Fruit fly (Drosophila melanogaster) whole organism, wandering third instar larva: ENCODE measurements around the gene Gyc89Db.
A peak's percentile ranks its signal among the peaks of the same experiment; 100 is the strongest.

ENCODE experiments used
- Abd-B ChIP-seq: fragments of >200 bp; optimal IDR thresholded peaks from 2 replicates; lab custom pipeline; 2017; ENCODE audit warnings: missing biosample characterization, missing genetic modification characterization
- CG32264 ChIP-seq: fragments of 200-800 bp; sonication (Bioruptor generic); optimal IDR thresholded peaks from 2 replicates; lab custom pipeline; 2016; ENCODE audit warnings: missing biosample characterization, missing genetic modification characterization
- CG9705 ChIP-seq: fragments of 200-800 bp; sonication (Bioruptor generic); optimal IDR thresholded peaks from 2 replicates; lab custom pipeline; 2018; ENCODE audit warnings: missing biosample characterization, mild to moderate bottlenecking, missing genetic modification characterization
- CrebA ChIP-seq: fragments of 200-800 bp; sonication (Bioruptor generic); optimal IDR thresholded peaks from 2 replicates; lab custom pipeline; 2016; ENCODE audit warnings: missing biosample characterization, mild to moderate bottlenecking, missing genetic modification characterization, borderline replicate concordance
- Dif ChIP-seq: fragments of 200-275, 200-300 bp; sonication (Bioruptor generic); optimal IDR thresholded peaks from 2 replicates; lab custom pipeline; 2018; ENCODE audit warnings: missing biosample characterization, missing genetic modification characterization; ENCODE audit not compliant: partially characterized antibody
- GATAd ChIP-seq: sonication (Bioruptor generic); optimal IDR thresholded peaks from 2 replicates; lab custom pipeline; 2016; ENCODE audit warnings: missing biosample characterization, missing genetic modification characterization
- HLH106 ChIP-seq: fragments of 200-800 bp; optimal IDR thresholded peaks from 3 replicates; lab custom pipeline; 2019; ENCODE audit warnings: missing biosample characterization, mild to moderate bottlenecking, missing genetic modification characterization, moderate library complexity
- Hnf4 ChIP-seq: fragments of 200-800 bp; sonication (Bioruptor generic); optimal IDR thresholded peaks from 2 replicates; lab custom pipeline; 2016; ENCODE audit warnings: missing biosample characterization, mild to moderate bottlenecking, missing genetic modification characterization
- Hr78 ChIP-seq: fragments of >200 bp; optimal IDR thresholded peaks from 2 replicates; lab custom pipeline; 2017; ENCODE audit warnings: missing biosample characterization, missing genetic modification characterization
- Hr83 ChIP-seq: fragments of 200-300 bp; sonication (Bioruptor generic); optimal IDR thresholded peaks from 2 replicates; lab custom pipeline; 2016; ENCODE audit warnings: missing biosample characterization, mild to moderate bottlenecking, missing genetic modification characterization, moderate library complexity; ENCODE audit not compliant: poor library complexity, severe bottlenecking
- N ChIP-seq: fragments of >200 bp; optimal IDR thresholded peaks from 2 replicates; lab custom pipeline; 2018; ENCODE audit warnings: missing biosample characterization, missing external identifiers, missing genetic modification characterization
- OdsH ChIP-seq: fragments of 200-800 bp; sonication (Bioruptor generic); optimal IDR thresholded peaks from 2 replicates; lab custom pipeline; 2016; ENCODE audit warnings: missing biosample characterization, mild to moderate bottlenecking, missing genetic modification characterization
- Sp1 ChIP-seq: fragments of 200-800 bp; sonication (Bioruptor generic); optimal IDR thresholded peaks from 3 replicates; lab custom pipeline; 2019; ENCODE audit warnings: missing biosample characterization, mild to moderate bottlenecking, missing genetic modification characterization, moderate library complexity
- Vsx2 ChIP-seq: fragments of 200-300, 225-300 bp; sonication (Bioruptor generic); optimal IDR thresholded peaks from 2 replicates; lab custom pipeline; 2018; ENCODE audit warnings: missing biosample characterization, missing genetic modification characterization; ENCODE audit not compliant: partially characterized antibody
- br ChIP-seq: fragments of 200-800 bp; sonication (Bioruptor generic); optimal IDR thresholded peaks from 2 replicates; lab custom pipeline; 2016; ENCODE audit warnings: missing biosample characterization, missing genetic modification characterization
- brk ChIP-seq: fragments of 200-800 bp; sonication (Bioruptor generic); optimal IDR thresholded peaks from 2 replicates; lab custom pipeline; 2016; ENCODE audit warnings: missing biosample characterization, mild to moderate bottlenecking, missing genetic modification characterization
- dl ChIP-seq, 2 experiments: fragments of 175-275, 200-275 bp in 1 of 2; fragments of 200-275 bp in 1 of 2; sonication (Bioruptor generic); optimal IDR thresholded peaks; lab custom pipeline; 2018; ENCODE audit warnings: mild to moderate bottlenecking in 2 of 2, missing biosample characterization in 2 of 2, missing genetic modification characterization in 2 of 2, moderate library complexity in 2 of 2; ENCODE audit not compliant: partially characterized antibody in 2 of 2, insufficient read depth in 1 of 2
- dsf ChIP-seq: sonication (Bioruptor generic); optimal IDR thresholded peaks from 2 replicates; lab custom pipeline; 2016; ENCODE audit warnings: missing biosample characterization, missing genetic modification characterization, borderline replicate concordance
- ey ChIP-seq: fragments of 200-800 bp; sonication (Bioruptor generic); optimal IDR thresholded peaks from 2 replicates; lab custom pipeline; 2016; ENCODE audit warnings: missing biosample characterization, missing genetic modification characterization
- foxo ChIP-seq, 2 experiments: fragments of 200-800 bp; sonication (Bioruptor generic); optimal IDR thresholded peaks; 2 replicates in 1 of 2; 3 replicates in 1 of 2; lab custom pipeline; 2016 to 2017; ENCODE audit warnings: missing biosample characterization in 2 of 2, missing genetic modification characterization in 2 of 2
- fru ChIP-seq: fragments of 200-800 bp; sonication (Bioruptor generic); optimal IDR thresholded peaks from 3 replicates; lab custom pipeline; 2016; ENCODE audit warnings: missing biosample characterization, mild to moderate bottlenecking, missing genetic modification characterization
- jim ChIP-seq: fragments of 175-275, 200-325 bp; sonication (Bioruptor generic); optimal IDR thresholded peaks from 2 replicates; lab custom pipeline; 2016; ENCODE audit warnings: missing biosample characterization, mild to moderate bottlenecking, missing genetic modification characterization
- lola ChIP-seq: fragments of >200 bp; optimal IDR thresholded peaks from 2 replicates; lab custom pipeline; 2017; ENCODE audit warnings: missing biosample characterization, missing genetic modification characterization
- psq ChIP-seq: fragments of 200-800 bp; sonication (Bioruptor generic); optimal IDR thresholded peaks from 3 replicates; lab custom pipeline; 2017; ENCODE audit warnings: missing biosample characterization, mild to moderate bottlenecking, missing genetic modification characterization, moderate library complexity
- sv ChIP-seq: fragments of 200-800 bp; sonication (Bioruptor generic); optimal IDR thresholded peaks from 3 replicates; lab custom pipeline; 2016; ENCODE audit warnings: missing biosample characterization, missing genetic modification characterization
- usp ChIP-seq: fragments of >200 bp; optimal IDR thresholded peaks from 2 replicates; lab custom pipeline; 2017; ENCODE audit warnings: missing biosample characterization, missing genetic modification characterization
- woc ChIP-seq: sonication (Bioruptor generic); optimal IDR thresholded peaks from 2 replicates; lab custom pipeline; 2016; ENCODE audit warnings: missing biosample characterization, mild to moderate bottlenecking, missing genetic modification characterization

The Gyc89Db gene

dm6 chr3R:16455875-16456274, 21.0 kb upstream of the Gyc89Db start, which contains the start of gene CG14883:
TSS of gene CG14883 (plus strand) at chr3R:16456052.
- TF ChIP-seq Dif (GFP tag; lab: Kevin White, UChicago): no peak
- no peak for TF ChIP-seq usp (GFP tag; lab: Kevin White, UChicago)
- no peak for TF ChIP-seq br (GFP tag; lab: Kevin White, UChicago)
- no peak for TF ChIP-seq brk (GFP tag; lab: Kevin White, UChicago)
- no peak for TF ChIP-seq OdsH (GFP tag; lab: Kevin White, UChicago)
- TF ChIP-seq sv (GFP tag; lab: Kevin White, UChicago): no peak
- TF ChIP-seq Hnf4 (GFP tag; lab: Kevin White, UChicago): no peak
- TF ChIP-seq CG32264 (GFP tag; lab: Kevin White, UChicago): no peak
- TF ChIP-seq Hr78 (GFP tag; lab: Kevin White, UChicago): no peak
- no peak for TF ChIP-seq dsf (GFP tag; lab: Kevin White, UChicago)
- no peak for TF ChIP-seq ey (GFP tag; lab: Kevin White, UChicago)
- TF ChIP-seq N (GFP tag; lab: Kevin White, UChicago): no peak
- TF ChIP-seq fru (GFP tag; lab: Kevin White, UChicago): no peak
- no peak for TF ChIP-seq Vsx2 (GFP tag; lab: Kevin White, UChicago)
- no peak for TF ChIP-seq jim (GFP tag; lab: Kevin White, UChicago)
- TF ChIP-seq HLH106 (tag; lab: Kevin White, UChicago): no peak
- no peak for TF ChIP-seq GATAd (GFP tag; lab: Kevin White, UChicago)
- TF ChIP-seq Sp1 (GFP tag; lab: Kevin White, UChicago): no peak
- no peak for TF ChIP-seq foxo (GFP tag; optimal IDR thresholded peaks at IDR 0.05; lab: Kevin White, UChicago)
- TF ChIP-seq, all 38 proteins: peak for 0

- TF ChIP-seq brk (GFP tag; lab: Kevin White, UChicago): no peak
Measured at dm6 chr3R:16456607-16457006, 20.3 kb upstream of the Gyc89Db start.

dm6 chr3R:16468556-16468955, 8.4 kb upstream of the Gyc89Db start:
- no peak for TF ChIP-seq CG32264 (GFP tag; lab: Kevin White, UChicago)
- no peak for TF ChIP-seq CrebA (GFP tag; lab: Kevin White, UChicago)
- TF ChIP-seq woc (GFP tag; lab: Kevin White, UChicago): no peak
- no peak for TF ChIP-seq sv (GFP tag; lab: Kevin White, UChicago)
- no peak for TF ChIP-seq Hr83 (GFP tag; lab: Kevin White, UChicago)
- no peak for TF ChIP-seq CG9705 (GFP tag; lab: Kevin White, UChicago)
- no peak for TF ChIP-seq Abd-B (GFP tag; lab: Kevin White, UChicago)
- TF ChIP-seq HLH106 (tag; lab: Kevin White, UChicago): no peak

- TF ChIP-seq Dif (GFP tag; lab: Kevin White, UChicago): no peak
- TF ChIP-seq woc (GFP tag; lab: Kevin White, UChicago): no peak
- peak; percentile 44 for TF ChIP-seq CG9705 (GFP tag; lab: Kevin White, UChicago)
- no peak for TF ChIP-seq CrebA (GFP tag; lab: Kevin White, UChicago)
- TF ChIP-seq GATAd (GFP tag; lab: Kevin White, UChicago): no peak
- TF ChIP-seq Sp1 (GFP tag; lab: Kevin White, UChicago): no peak
- TF ChIP-seq lola: no peak
- no peak for TF ChIP-seq Vsx2 (GFP tag; lab: Kevin White, UChicago)
- TF ChIP-seq dsf (GFP tag; lab: Kevin White, UChicago): peak; percentile 23
- peak; percentile 58 for TF ChIP-seq Hr83 (GFP tag; lab: Kevin White, UChicago)
- no peak for TF ChIP-seq dl (GFP tag; optimal IDR thresholded peaks at IDR 0.05; lab: Kevin White, UChicago; ENCODE audit: insufficient read depth in 1 of 2, partially characterized antibody in 2 of 2)
- peak; percentile 52 for TF ChIP-seq psq (GFP tag; lab: Kevin White, UChicago)
- TF ChIP-seq jim (GFP tag; lab: Kevin White, UChicago): no peak
- TF ChIP-seq, all 38 proteins: peak for 4
Measured at dm6 chr3R:16469501-16470263, 7.2 kb upstream of the Gyc89Db start, which contains the start of the genes CG42232 and CSN5. TSS of gene CG42232 (minus strand) at chr3R:16469663. TSS of gene CSN5 (plus strand) at chr3R:16470099.
